Worm (Caenorhabditis elegans) whole organism, L1 larva: ENCODE results near the gene flp-6.

Experiments used
- C34B4.2 ChIP-seq: sonication (generic microtip); optimal IDR thresholded peaks from 2 replicates; lab custom pipeline; 2017; ENCODE audit warnings: mild to moderate bottlenecking, missing genetic modification characterization, missing compliant biosample characterization
- aha-1 ChIP-seq: fragments of 150-350 bp; optimal IDR thresholded peaks from 2 replicates; lab custom pipeline; 2014; ENCODE audit warnings: missing biosample characterization, missing genetic modification characterization
- alr-1 ChIP-seq: fragments of 200-800 bp; sonication (Bioruptor generic); optimal IDR thresholded peaks from 2 replicates; lab custom pipeline; 2018; ENCODE audit warnings: borderline replicate concordance, mild to moderate bottlenecking, missing genetic modification characterization, missing compliant biosample characterization
- aly-2 ChIP-seq: fragments of 150-350 bp; optimal IDR thresholded peaks from 2 replicates; lab custom pipeline; 2014; ENCODE audit warnings: missing biosample characterization, missing genetic modification characterization
- ama-1 ChIP-seq: fragments of 150-350 bp; optimal IDR thresholded peaks from 2 replicates; lab custom pipeline; 2014
- blmp-1 ChIP-seq: fragments of 150-350 bp; optimal IDR thresholded peaks from 2 replicates; lab custom pipeline; 2014; ENCODE audit warnings: missing biosample characterization, missing genetic modification characterization
- ceh-63 ChIP-seq: fragments of 200-800 bp; sonication (Bioruptor generic); optimal IDR thresholded peaks from 2 replicates; lab custom pipeline; 2018; ENCODE audit warnings: mild to moderate bottlenecking, missing genetic modification characterization, missing compliant biosample characterization
- ceh-8 ChIP-seq: fragments of 200-800 bp; sonication (Bioruptor generic); optimal IDR thresholded peaks from 2 replicates; lab custom pipeline; 2018; ENCODE audit warnings: mild to moderate bottlenecking, missing genetic modification characterization, moderate library complexity, missing compliant biosample characterization
- ceh-82 ChIP-seq, 3 experiments: fragments of 150-350 bp in 1 of 3; sonication (generic microtip) in 2 of 3; optimal IDR thresholded peaks; 2 replicates each; lab custom pipeline; 2014 to 2017; ENCODE audit warnings: missing biosample characterization in 3 of 3, missing genetic modification characterization in 3 of 3
- ceh-88 ChIP-seq: fragments of 200-800 bp; sonication (Bioruptor generic); IDR thresholded peaks from 2 replicates; pipeline ENCODE4 v1.3.6; 2022; ENCODE audit warnings: missing genetic modification characterization, missing compliant biosample characterization
- ceh-90 ChIP-seq: sonication (generic microtip); optimal IDR thresholded peaks from 2 replicates; lab custom pipeline; 2016; ENCODE audit warnings: missing genetic modification characterization, missing compliant biosample characterization
- ces-1 ChIP-seq: fragments of 150-350 bp; optimal IDR thresholded peaks from 2 replicates; lab custom pipeline; 2014; ENCODE audit warnings: missing biosample characterization, missing genetic modification reagents, missing genetic modification characterization
- dpl-1 ChIP-seq, 3 experiments: fragments of 150-350 bp in 2 of 3; sonication (generic microtip) in 1 of 3; optimal IDR thresholded peaks; 2 replicates each; lab custom pipeline; 2014 to 2017; ENCODE audit warnings: missing biosample characterization in 3 of 3, missing genetic modification characterization in 3 of 3, missing genetic modification reagents in 3 of 3
- dsc-1 ChIP-seq: sonication (generic microtip); optimal IDR thresholded peaks from 2 replicates; lab custom pipeline; 2016; ENCODE audit warnings: mild to moderate bottlenecking, missing genetic modification characterization, missing compliant biosample characterization
- efl-3 ChIP-seq: fragments of 200-800 bp; sonication (Bioruptor generic); optimal IDR thresholded peaks from 2 replicates; lab custom pipeline; 2018; ENCODE audit warnings: mild to moderate bottlenecking, missing genetic modification characterization, missing compliant biosample characterization
- egl-13 ChIP-seq: sonication (generic microtip); optimal IDR thresholded peaks from 2 replicates; lab custom pipeline; 2016; ENCODE audit warnings: missing genotype, missing genetic modification reagents, missing genetic modification characterization, missing compliant biosample characterization
- egl-27 ChIP-seq, 2 experiments: fragments of 150-350 bp in 1 of 2; sonication (generic microtip); optimal IDR thresholded peaks; 3 replicates each; lab custom pipeline; 2017 to 2018; ENCODE audit warnings: missing biosample characterization in 2 of 2, missing genetic modification characterization in 2 of 2, missing genetic modification reagents in 2 of 2
- elt-3 ChIP-seq, 6 experiments: fragments of 150-350 bp in 1 of 6; sonication (generic microtip); optimal IDR thresholded peaks; 2 replicates each; lab custom pipeline; 2017 to 2018; ENCODE audit warnings: missing biosample characterization in 6 of 6, missing genetic modification characterization in 6 of 6, inconsistent platforms in 1 of 6
- fkh-8 ChIP-seq: sonication (generic microtip); optimal IDR thresholded peaks from 2 replicates; lab custom pipeline; 2016; ENCODE audit warnings: mild to moderate bottlenecking, missing genetic modification characterization, missing compliant biosample characterization
- fos-1 ChIP-seq: fragments of 150-350 bp; optimal IDR thresholded peaks from 2 replicates; lab custom pipeline; 2014; ENCODE audit warnings: missing biosample characterization, missing genetic modification characterization
- hpl-2 ChIP-seq: fragments of 150-350 bp; optimal IDR thresholded peaks from 2 replicates; lab custom pipeline; 2014; ENCODE audit warnings: missing biosample characterization, missing genetic modification reagents, missing genetic modification characterization
- jun-1 ChIP-seq: fragments of 150-350 bp; optimal IDR thresholded peaks from 2 replicates; lab custom pipeline; 2014; ENCODE audit warnings: missing biosample characterization, missing genetic modification reagents, missing genetic modification characterization
- lin-14 ChIP-seq: fragments of 200-800 bp; sonication (Bioruptor generic); optimal IDR thresholded peaks from 2 replicates; lab custom pipeline; 2018; ENCODE audit warnings: mild to moderate bottlenecking, missing genetic modification characterization, moderate library complexity, missing compliant biosample characterization
- lin-35 ChIP-seq, 2 experiments: fragments of 150-350 bp; optimal IDR thresholded peaks; 2 replicates each; lab custom pipeline; 2014; ENCODE audit warnings: missing biosample characterization in 2 of 2, missing genetic modification characterization in 2 of 2, missing genetic modification reagents in 2 of 2
- lin-39 ChIP-seq: fragments of 150-350 bp; optimal IDR thresholded peaks from 2 replicates; lab custom pipeline; 2014; ENCODE audit warnings: missing biosample characterization, missing genetic modification reagents, missing genetic modification characterization
- lsy-2 ChIP-seq, 2 experiments: fragments of 150-350 bp; optimal IDR thresholded peaks; 2 replicates each; lab custom pipeline; 2014; ENCODE audit warnings: missing biosample characterization in 2 of 2, missing genetic modification characterization in 2 of 2
- mab-9 ChIP-seq: fragments of 200-800 bp; sonication (Bioruptor generic); IDR thresholded peaks from 2 replicates; pipeline ENCODE4 v1.3.6; 2022; ENCODE audit warnings: missing genetic modification reagents, missing genetic modification characterization, missing compliant biosample characterization
- mef-2 ChIP-seq: fragments of 150-350 bp; optimal IDR thresholded peaks from 2 replicates; lab custom pipeline; 2014; ENCODE audit warnings: missing biosample characterization, missing genetic modification characterization
- nhr-12 ChIP-seq: sonication (generic microtip); optimal IDR thresholded peaks from 2 replicates; lab custom pipeline; 2017; ENCODE audit warnings: missing biosample characterization, missing genetic modification characterization
- nhr-19 ChIP-seq: fragments of 200-800 bp; sonication (Bioruptor generic); conservative IDR thresholded peaks from 2 replicates; pipeline ENCODE4 v1.3.6; 2022; ENCODE audit warnings: missing genetic modification characterization, missing compliant biosample characterization
- nhr-20 ChIP-seq: sonication (generic microtip); optimal IDR thresholded peaks from 2 replicates; lab custom pipeline; 2016; ENCODE audit warnings: mild to moderate bottlenecking, missing genetic modification characterization, missing compliant biosample characterization
- nhr-237 ChIP-seq: fragments of 150-350 bp; optimal IDR thresholded peaks from 2 replicates; lab custom pipeline; 2014; ENCODE audit warnings: missing biosample characterization, missing genetic modification characterization
- nhr-28 ChIP-seq: fragments of 150-350 bp; optimal IDR thresholded peaks from 2 replicates; lab custom pipeline; 2014; ENCODE audit warnings: missing biosample characterization, missing genetic modification characterization
- nhr-47 ChIP-seq: sonication (generic microtip); optimal IDR thresholded peaks from 2 replicates; lab custom pipeline; 2016; ENCODE audit warnings: mild to moderate bottlenecking, missing genetic modification characterization, moderate library complexity, missing compliant biosample characterization
- nhr-71 ChIP-seq: sonication (generic microtip); optimal IDR thresholded peaks from 2 replicates; lab custom pipeline; 2016; ENCODE audit warnings: mild to moderate bottlenecking, missing genetic modification characterization, moderate library complexity, missing compliant biosample characterization
- nhr-84 ChIP-seq: sonication (generic microtip); optimal IDR thresholded peaks from 2 replicates; lab custom pipeline; 2017; ENCODE audit warnings: missing biosample characterization, missing genetic modification characterization
- nhr-85 ChIP-seq: sonication (generic microtip); peaks from one replicate; lab custom pipeline; 2016; ENCODE audit warnings: missing genetic modification characterization, inconsistent platforms, missing compliant biosample characterization
- nhr-90 ChIP-seq: sonication (generic microtip); optimal IDR thresholded peaks from 2 replicates; lab custom pipeline; 2016; ENCODE audit warnings: mild to moderate bottlenecking, missing genetic modification characterization, missing compliant biosample characterization; ENCODE audit not compliant: poor library complexity
- skn-1 ChIP-seq: fragments of 150-350 bp; optimal IDR thresholded peaks from 2 replicates; lab custom pipeline; 2014; ENCODE audit warnings: missing biosample characterization, missing genetic modification characterization
- snpc-4 ChIP-seq: fragments of 150-350 bp; optimal IDR thresholded peaks from 2 replicates; lab custom pipeline; 2014; ENCODE audit warnings: missing biosample characterization, missing genetic modification characterization
- snu-23 ChIP-seq: sonication (generic microtip); optimal IDR thresholded peaks from 2 replicates; lab custom pipeline; 2016; ENCODE audit warnings: missing genetic modification characterization, missing compliant biosample characterization
- sptf-1 ChIP-seq: fragments of 150-350 bp; optimal IDR thresholded peaks from 2 replicates; lab custom pipeline; 2014; ENCODE audit warnings: missing biosample characterization, missing genetic modification characterization
- swsn-7 ChIP-seq: sonication (generic microtip); optimal IDR thresholded peaks from 2 replicates; lab custom pipeline; 2016; ENCODE audit warnings: missing genetic modification characterization, missing compliant biosample characterization
- tbx-2 ChIP-seq: sonication (generic microtip); optimal IDR thresholded peaks from 2 replicates; lab custom pipeline; 2016; ENCODE audit warnings: missing genetic modification characterization, missing compliant biosample characterization
- tlp-1 ChIP-seq: fragments of 150-350 bp; optimal IDR thresholded peaks from 2 replicates; lab custom pipeline; 2014; ENCODE audit warnings: missing biosample characterization, missing genetic modification characterization
- unc-62 ChIP-seq: fragments of 150-350 bp; optimal IDR thresholded peaks from 2 replicates; lab custom pipeline; 2014; ENCODE audit warnings: missing biosample characterization, missing genetic modification reagents, missing genetic modification characterization
- xbp-1 ChIP-seq: sonication (generic microtip); optimal IDR thresholded peaks from 2 replicates; lab custom pipeline; 2016; ENCODE audit warnings: missing genetic modification characterization, missing compliant biosample characterization

flp-6 gene

ce11 chrV:9500826-9501451 is 29.2 kb downstream of the flp-6 start, which contains the start of gene swt-5:
TSS of gene swt-5 (plus strand) at chrV:9501401.
- no peak for TF ChIP-seq elt-3 (tag; optimal IDR thresholded peaks at IDR 0.05; lab: Kevin White, UChicago)
- no peak for TF ChIP-seq nhr-28
- no peak for TF ChIP-seq ces-1 (GFP tag; lab: Kevin White, UChicago)
- TF ChIP-seq fos-1 (tag; lab: Kevin White, UChicago) = no peak
- TF ChIP-seq nhr-90 (tag; lab: Kevin White, UChicago) = no peak
- no peak for TF ChIP-seq efl-3
- TF ChIP-seq lin-14 = no peak
- no peak for TF ChIP-seq ceh-90 (tag; lab: Kevin White, UChicago)
- no peak for TF ChIP-seq tlp-1 (tag; lab: Kevin White, UChicago)
- no peak for TF ChIP-seq swsn-7 (tag; lab: Kevin White, UChicago)
- TF ChIP-seq blmp-1 (tag; lab: Kevin White, UChicago) = no peak
- no peak for TF ChIP-seq unc-62
- TF ChIP-seq ama-1 = no peak
- TF ChIP-seq jun-1 (tag; lab: Kevin White, UChicago) = no peak

- TF ChIP-seq nhr-90 (tag; lab: Kevin White, UChicago) (peak; percentile 83), dsc-1 (tag; lab: Kevin White, UChicago) (peak; percentile 81), nhr-20 (peak; percentile 81), ceh-90 (tag; lab: Kevin White, UChicago) (no peak), jun-1 (tag; lab: Kevin White, UChicago) (peak; percentile 10), tlp-1 (tag; lab: Kevin White, UChicago) (no peak), fkh-8 (tag; lab: Kevin White, UChicago) (peak; percentile 68), ama-1 (peak; percentile 5), ces-1 (GFP tag; lab: Kevin White, UChicago) (no peak), nhr-237 (no peak), tbx-2 (tag; lab: Kevin White, UChicago) (peak; percentile 75), blmp-1 (tag; lab: Kevin White, UChicago) (peak; percentile 1), ceh-8 (peak; percentile 62), nhr-19 (GFP tag; lab: Robert Waterston, UW) (peak; percentile 81), aly-2 (peak; percentile 19), ceh-63 (no peak), nhr-85 (peak; percentile 83), nhr-12 (tag; lab: Kevin White, UChicago) (no peak), lsy-2 (tag; optimal IDR thresholded peaks at IDR 0.05; lab: Kevin White, UChicago) (peak; percentile 56 to 71), egl-13 (peak; percentile 67), sptf-1 (tag; lab: Kevin White, UChicago) (no peak), C34B4.2 (tag; lab: Kevin White, UChicago) (no peak), efl-3 (no peak), skn-1 (tag; lab: Kevin White, UChicago) (peak; percentile 48), aha-1 (no peak), nhr-84 (no peak), egl-27 (tag; optimal IDR thresholded peaks at IDR 0.05; lab: Kevin White, UChicago) (no peak), ceh-88 (GFP tag; lab: Robert Waterston, UW) (0 out of 2 replicates have a peak, but pooled peaks have one; percentile 20), nhr-47 (tag; lab: Kevin White, UChicago) (peak; percentile 87), nhr-71 (tag; lab: Kevin White, UChicago) (peak; percentile 87), alr-1 (tag; lab: Kevin White, UChicago) (no peak), mab-9 (GFP tag; lab: Robert Waterston, UW) (peak; percentile 60), xbp-1 (tag; lab: Kevin White, UChicago) (peak; percentile 69), ceh-82 (tag; optimal IDR thresholded peaks at IDR 0.05; lab: Kevin White, UChicago) (peak in 2 of 3 experiments; percentile 38 to 71), snpc-4 (peak; percentile 95), mef-2 (tag; lab: Kevin White, UChicago) (no peak), lin-39 (tag; lab: Kevin White, UChicago) (peak; percentile 18), hpl-2 (GFP tag; lab: Kevin White, UChicago) (no peak), snu-23 (GFP tag; lab: Kevin White, UChicago) (peak; percentile 89), fos-1 (tag; lab: Kevin White, UChicago) (peak; percentile 63), dpl-1 (GFP tag; optimal IDR thresholded peaks at IDR 0.05; lab: Kevin White, UChicago) (peak; percentile 12 to 51 (median 49)), unc-62 (no peak), elt-3 (tag; optimal IDR thresholded peaks at IDR 0.05; lab: Kevin White, UChicago) (peak in 2 of 6 experiments; percentile 18 to 45), lin-35 (GFP tag; optimal IDR thresholded peaks at IDR 0.05; lab: Kevin White, UChicago) (peak; percentile 61)
These were observed 31.5 kb downstream of the flp-6 start for ce11 chrV:9503152-9503817.
